Fruit fly (Drosophila melanogaster) whole organism, embryonic: Measurements from ENCODE around the gene put.
A peak's percentile ranks its signal among the peaks of the same experiment; 100 is the strongest.

Experiments used
- Ada2b ChIP-seq: fragments of 200-800 bp; sonication (Bioruptor generic); IDR thresholded peaks from 2 replicates; pipeline ENCODE4 v1.3.6; 2022; ENCODE audit warnings: missing biosample characterization, missing genetic modification characterization
- Adf1 ChIP-seq: fragments of 200-800 bp; sonication (Bioruptor generic); IDR thresholded peaks from 2 replicates; pipeline ENCODE4 v1.3.6; 2022; ENCODE audit warnings: missing biosample characterization, missing genetic modification characterization
- Atf6 ChIP-seq: fragments of 200-800 bp; sonication (Bioruptor generic); IDR thresholded peaks from 2 replicates; pipeline ENCODE4 v1.3.6; 2022; ENCODE audit warnings: missing biosample characterization, missing genetic modification characterization
- B-H2 ChIP-seq: fragments of 200-800 bp; sonication (Bioruptor generic); optimal IDR thresholded peaks from 2 replicates; lab custom pipeline; 2018; ENCODE audit warnings: missing biosample characterization, mild to moderate bottlenecking, missing genetic modification characterization
- CG10321 ChIP-seq: fragments of 200-800 bp; sonication (Bioruptor generic); IDR thresholded peaks from 2 replicates; pipeline ENCODE4 v1.3.6; 2022; ENCODE audit warnings: missing biosample characterization, missing genetic modification characterization
- CG12071 ChIP-seq: fragments of 200-800 bp; sonication (Bioruptor generic); optimal IDR thresholded peaks from 3 replicates; lab custom pipeline; 2018; ENCODE audit warnings: missing biosample characterization, mild to moderate bottlenecking, missing genetic modification characterization
- CG15479 ChIP-seq: fragments of 200-800 bp; sonication (Bioruptor generic); optimal IDR thresholded peaks from 3 replicates; lab custom pipeline; 2019; ENCODE audit warnings: missing biosample characterization, mild to moderate bottlenecking, missing genetic modification characterization, moderate library complexity
- CG15514 ChIP-seq: fragments of 200-800 bp; sonication (Bioruptor generic); optimal IDR thresholded peaks from 3 replicates; lab custom pipeline; 2017; ENCODE audit warnings: missing biosample characterization, missing genetic modification characterization, mild to moderate bottlenecking, moderate library complexity, missing genetic modification reagents
- CG15696 ChIP-seq: fragments of 200-800 bp; sonication (Bioruptor generic); optimal IDR thresholded peaks from 2 replicates; lab custom pipeline; 2019; ENCODE audit warnings: missing biosample characterization, mild to moderate bottlenecking, missing genetic modification characterization, moderate library complexity
- CG16779 ChIP-seq: fragments of 200-800 bp; sonication (Bioruptor generic); IDR thresholded peaks from 2 replicates; pipeline ENCODE4 v1.3.6; 2022; ENCODE audit warnings: missing biosample characterization, missing genetic modification characterization
- CG16813 ChIP-seq: fragments of 200-800 bp; sonication (Bioruptor generic); IDR thresholded peaks from 3 replicates; pipeline ENCODE4 v1.3.6; 2022; ENCODE audit warnings: missing biosample characterization, missing genetic modification characterization; ENCODE audit not compliant: partially characterized antibody
- CG16863 ChIP-seq: fragments of 200-800 bp; sonication (Bioruptor generic); optimal IDR thresholded peaks from 3 replicates; lab custom pipeline; 2016; ENCODE audit warnings: missing biosample characterization, missing genetic modification characterization
- CG2116 ChIP-seq: fragments of 200-800 bp; sonication (Bioruptor generic); optimal IDR thresholded peaks from 3 replicates; lab custom pipeline; 2018; ENCODE audit warnings: missing biosample characterization, mild to moderate bottlenecking, missing genetic modification characterization
- CG30431 ChIP-seq: fragments of 200-800 bp; sonication (Bioruptor generic); optimal IDR thresholded peaks from 2 replicates; lab custom pipeline; 2017; ENCODE audit warnings: missing biosample characterization, missing genetic modification characterization
- CG31441 ChIP-seq: fragments of 200-800 bp; sonication (Bioruptor generic); IDR thresholded peaks from 2 replicates; pipeline ENCODE4 v1.3.6; 2022; ENCODE audit warnings: missing biosample characterization, missing genetic modification characterization
- CG34376 ChIP-seq: fragments of 200-800 bp; sonication (Bioruptor generic); optimal IDR thresholded peaks from 2 replicates; lab custom pipeline; 2018; ENCODE audit warnings: missing biosample characterization, mild to moderate bottlenecking, missing genetic modification characterization
- CG7271 ChIP-seq: fragments of 200-800 bp; sonication (Bioruptor generic); optimal IDR thresholded peaks from 2 replicates; lab custom pipeline; 2018; ENCODE audit warnings: missing biosample characterization, mild to moderate bottlenecking, missing genetic modification characterization, moderate library complexity
- CG8478 ChIP-seq: fragments of >200 bp; optimal IDR thresholded peaks from 2 replicates; lab custom pipeline; 2018
- Chrac-16 ChIP-seq: fragments of 200-800 bp; sonication (Bioruptor generic); optimal IDR thresholded peaks from 3 replicates; lab custom pipeline; 2016; ENCODE audit warnings: missing biosample characterization, missing genetic modification characterization
- CoRest ChIP-seq: fragments of 200-800 bp; sonication (Bioruptor generic); optimal IDR thresholded peaks from 3 replicates; lab custom pipeline; 2018; ENCODE audit warnings: missing biosample characterization, mild to moderate bottlenecking, missing genetic modification characterization, moderate library complexity
- CrebB ChIP-seq: fragments of 200-800 bp; sonication (Bioruptor generic); optimal IDR thresholded peaks from 3 replicates; lab custom pipeline; 2018; ENCODE audit warnings: missing biosample characterization, mild to moderate bottlenecking, missing genetic modification characterization
- D ChIP-seq, 2 experiments: fragments of 200-800 bp in 1 of 2; fragments of >200 bp in 1 of 2; sonication (Bioruptor generic) in 1 of 2; optimal IDR thresholded peaks; 2 replicates in 1 of 2; 3 replicates in 1 of 2; lab custom pipeline; 2017; ENCODE audit warnings: mild to moderate bottlenecking in 1 of 2, missing biosample characterization in 1 of 2, missing genetic modification characterization in 1 of 2, missing genetic modification reagents in 1 of 2
- Dref ChIP-seq: fragments of 200-800 bp; sonication (Bioruptor generic); IDR thresholded peaks from 2 replicates; pipeline ENCODE4 v1.3.6; 2022; ENCODE audit warnings: missing biosample characterization, missing genetic modification characterization
- Ets65A ChIP-seq: fragments of 200-800 bp; sonication (Bioruptor generic); peaks from one replicate; lab custom pipeline; 2016; ENCODE audit warnings: missing biosample characterization, missing genetic modification characterization
- Fer2 ChIP-seq: fragments of 200-800 bp; sonication (Bioruptor generic); optimal IDR thresholded peaks from 2 replicates; lab custom pipeline; 2018; ENCODE audit warnings: missing biosample characterization, mild to moderate bottlenecking, missing genetic modification characterization, moderate library complexity
- HLH54F ChIP-seq: fragments of 200-800 bp; sonication (Bioruptor generic); optimal IDR thresholded peaks from 3 replicates; lab custom pipeline; 2016; ENCODE audit warnings: missing biosample characterization, missing genetic modification characterization
- HLHmδ ChIP-seq: fragments of 200-800 bp; sonication (Bioruptor generic); optimal IDR thresholded peaks from 2 replicates; lab custom pipeline; 2018; ENCODE audit warnings: missing biosample characterization, mild to moderate bottlenecking, missing genetic modification characterization, moderate library complexity
- HmgZ ChIP-seq: fragments of 200-800 bp; sonication (Bioruptor generic); optimal IDR thresholded peaks from 2 replicates; lab custom pipeline; 2018; ENCODE audit warnings: missing biosample characterization, mild to moderate bottlenecking, missing genetic modification characterization
- Jarid2 ChIP-seq: fragments of 200-800 bp; sonication (Bioruptor generic); optimal IDR thresholded peaks from 3 replicates; lab custom pipeline; 2017; ENCODE audit warnings: mild to moderate bottlenecking, missing biosample characterization, missing genetic modification reagents, missing genetic modification characterization
- Mrtf ChIP-seq: fragments of 200-800 bp; sonication (Bioruptor generic); IDR thresholded peaks from 3 replicates; pipeline ENCODE4 v1.3.6; 2022; ENCODE audit warnings: missing biosample characterization, missing genetic modification characterization
- NK7.1 ChIP-seq: fragments of 200-800 bp; sonication (Bioruptor generic); optimal IDR thresholded peaks from 3 replicates; lab custom pipeline; 2016; ENCODE audit warnings: missing biosample characterization, missing genetic modification characterization
- Nf-YC ChIP-seq: fragments of 200-800 bp; optimal IDR thresholded peaks from 3 replicates; lab custom pipeline; 2019; ENCODE audit warnings: missing biosample characterization, mild to moderate bottlenecking, missing genetic modification characterization, moderate library complexity
- ara ChIP-seq: fragments of 200-800 bp; sonication (Bioruptor generic); IDR thresholded peaks from 2 replicates; pipeline ENCODE4 v1.3.6; 2022; ENCODE audit warnings: missing biosample characterization, missing genetic modification characterization
- az2 ChIP-seq: fragments of 200-800 bp; sonication (Bioruptor generic); optimal IDR thresholded peaks from 3 replicates; lab custom pipeline; 2016; ENCODE audit warnings: missing biosample characterization, missing genetic modification characterization
- bcd ChIP-seq: fragments of 200-800 bp; sonication (Bioruptor generic); optimal IDR thresholded peaks from 2 replicates; lab custom pipeline; 2017; ENCODE audit warnings: missing biosample characterization, mild to moderate bottlenecking, missing genetic modification characterization
- dimm ChIP-seq: fragments of 200-800 bp; sonication (Bioruptor generic); IDR thresholded peaks from 2 replicates; pipeline ENCODE4 v1.3.6; 2022; ENCODE audit warnings: missing biosample characterization, missing genetic modification characterization
- esg ChIP-seq: fragments of 200-800 bp; sonication (Bioruptor generic); conservative IDR thresholded peaks from 2 replicates; pipeline ENCODE4 v1.3.6; 2022; ENCODE audit warnings: missing biosample characterization, missing genetic modification characterization
- ken ChIP-seq: fragments of 200-800 bp; sonication (Bioruptor generic); IDR thresholded peaks from 3 replicates; pipeline ENCODE4 v1.3.6; 2022; ENCODE audit warnings: missing biosample characterization, missing genetic modification characterization
- knrl ChIP-seq: fragments of 200-800 bp; sonication (Bioruptor generic); IDR thresholded peaks from 3 replicates; pipeline ENCODE4 v1.3.6; 2022; ENCODE audit warnings: missing biosample characterization, missing genetic modification characterization; ENCODE audit not compliant: partially characterized antibody
- lbe ChIP-seq: fragments of 200-800 bp; sonication (Bioruptor generic); optimal IDR thresholded peaks from 2 replicates; lab custom pipeline; 2016; ENCODE audit warnings: missing biosample characterization, mild to moderate bottlenecking, missing genetic modification characterization
- nerfin-1 ChIP-seq: fragments of 200-800 bp; sonication (Bioruptor generic); optimal IDR thresholded peaks from 3 replicates; lab custom pipeline; 2019; ENCODE audit warnings: missing biosample characterization, mild to moderate bottlenecking, missing genetic modification characterization, moderate library complexity
- peb ChIP-seq: fragments of 200-800 bp; sonication (Bioruptor generic); IDR thresholded peaks from 2 replicates; pipeline ENCODE4 v1.3.6; 2022; ENCODE audit warnings: missing biosample characterization, missing genetic modification characterization
- scrt ChIP-seq: fragments of 200-800 bp; sonication (Bioruptor generic); optimal IDR thresholded peaks from 2 replicates; lab custom pipeline; 2018; ENCODE audit warnings: missing biosample characterization, mild to moderate bottlenecking, missing genetic modification characterization, moderate library complexity
- sens ChIP-seq: fragments of 200-800 bp; sonication (Bioruptor generic); peaks from one replicate; lab custom pipeline; 2016; ENCODE audit warnings: missing biosample characterization, missing genetic modification characterization
- shn ChIP-seq: fragments of 200-800 bp; sonication (Bioruptor generic); optimal IDR thresholded peaks from 3 replicates; lab custom pipeline; 2016; ENCODE audit warnings: missing biosample characterization, missing genetic modification characterization
- sim ChIP-seq: fragments of 200-800 bp; sonication (Bioruptor generic); IDR thresholded peaks from 2 replicates; pipeline ENCODE4 v1.3.6; 2022; ENCODE audit warnings: missing biosample characterization, missing genetic modification characterization
- slp2 ChIP-seq: fragments of 200-800 bp; sonication (Bioruptor generic); optimal IDR thresholded peaks from 2 replicates; lab custom pipeline; 2016; ENCODE audit warnings: missing biosample characterization, missing genetic modification characterization
- stwl ChIP-seq: fragments of 200-800 bp; sonication (Bioruptor generic); optimal IDR thresholded peaks from 3 replicates; lab custom pipeline; 2018; ENCODE audit warnings: missing biosample characterization, mild to moderate bottlenecking, missing genetic modification characterization, moderate library complexity
- wor ChIP-seq: fragments of 200-800 bp; sonication (Bioruptor generic); IDR thresholded peaks from 2 replicates; pipeline ENCODE4 v1.3.6; 2022; ENCODE audit warnings: missing biosample characterization, missing genetic modification characterization

put gene

dm6 chr3R:14608892-14609692, 16.4 kb downstream of the put start, which contains the start of gene CG14853 (continued):
- TF ChIP-seq dimm (GFP tag; lab: Robert Waterston, UW): peak; percentile 17; the same call in 1 of the 2 replicates
- peak; percentile 79 for TF ChIP-seq Ets65A
- no peak for TF ChIP-seq lbe (GFP tag; lab: Kevin White, UChicago)
- peak; percentile 23 for TF ChIP-seq Jarid2 (GFP tag; lab: Kevin White, UChicago)
- peak; percentile 86 for TF ChIP-seq sens (GFP tag; lab: Kevin White, UChicago)
- TF ChIP-seq ara (GFP tag; lab: Robert Waterston, UW): peak; percentile 49; the same call in 1 of the 2 replicates
- TF ChIP-seq HLH54F (GFP tag; lab: Kevin White, UChicago): no peak
- peak; percentile 56 for TF ChIP-seq CG30431 (GFP tag; lab: Kevin White, UChicago)
- TF ChIP-seq CG12071: peak; percentile 88
- peak; percentile 10 for TF ChIP-seq B-H2 (GFP tag; lab: Kevin White, UChicago)
- TF ChIP-seq nerfin-1 (tag; lab: Kevin White, UChicago): peak; percentile 65
- TF ChIP-seq CG15479: peak; percentile 1
- TF ChIP-seq CG10321 (GFP tag; lab: Robert Waterston, UW): no peak
- TF ChIP-seq CG8478 (lab: Kevin White, UChicago): no peak
- peak; percentile 42; the same call in 1 of the 2 replicates for TF ChIP-seq Adf1 (GFP tag; lab: Robert Waterston, UW)
- no peak for TF ChIP-seq stwl (tag; lab: Kevin White, UChicago)
- TF ChIP-seq Chrac-16: peak; percentile 69
- TF ChIP-seq ken (GFP tag; lab: Robert Waterston, UW): peak; percentile 38; the same call in 1 of the 3 replicates
- peak; percentile 83 for TF ChIP-seq esg (GFP tag; lab: Robert Waterston, UW)
- no peak; the same call in 1 of the 2 replicates for TF ChIP-seq peb
- TF ChIP-seq CrebB (tag; lab: Kevin White, UChicago): peak; percentile 14
- peak; percentile 43 for TF ChIP-seq scrt (GFP tag; lab: Kevin White, UChicago)
- peak; percentile 94 for TF ChIP-seq CoRest
- TF ChIP-seq bcd: peak; percentile 58
- peak; percentile 72 for TF ChIP-seq Nf-YC
- peak; percentile 74 for TF ChIP-seq CG34376 (GFP tag; lab: Kevin White, UChicago)
- TF ChIP-seq HLHmδ: peak; percentile 81
- peak; percentile 7 for TF ChIP-seq CG16863 (GFP tag; lab: Kevin White, UChicago)
- TF ChIP-seq Fer2 (tag; lab: Kevin White, UChicago): peak; percentile 25
- TF ChIP-seq CG7271 (tag; lab: Kevin White, UChicago): peak; percentile 48
- peak; percentile 81 for TF ChIP-seq wor (GFP tag; lab: Robert Waterston, UW)
- peak; percentile 88 for TF ChIP-seq Atf6 (GFP tag; lab: Robert Waterston, UW)
- no peak for TF ChIP-seq slp2
- TF ChIP-seq sim (GFP tag; lab: Robert Waterston, UW): peak; percentile 4; the same call in 1 of the 2 replicates
- TF ChIP-seq NK7.1 (GFP tag; lab: Kevin White, UChicago): peak; percentile 3
- no peak for TF ChIP-seq CG16779 (GFP tag; lab: Robert Waterston, UW)
- TF ChIP-seq CG16813 (GFP tag; lab: Robert Waterston, UW): no peak
- TF ChIP-seq CG15514 (GFP tag; lab: Kevin White, UChicago): peak; percentile 64
- no peak for TF ChIP-seq D (optimal IDR thresholded peaks at IDR 0.05; lab: Kevin White, UChicago)
- peak; percentile 52 for TF ChIP-seq D (GFP tag; optimal IDR thresholded peaks at IDR 0.05; lab: Kevin White, UChicago)
- TF ChIP-seq CG2116 (GFP tag; lab: Kevin White, UChicago): peak; percentile 53
- TF ChIP-seq CG31441 (GFP tag; lab: Robert Waterston, UW): peak; percentile 89
- peak; percentile 89 for TF ChIP-seq az2 (GFP tag; lab: Kevin White, UChicago)
- TF ChIP-seq CG15696 (tag; lab: Kevin White, UChicago): no peak
- TF ChIP-seq Ada2b: peak; percentile 53; the same call in 1 of the 2 replicates
- no peak for TF ChIP-seq knrl (GFP tag; lab: Robert Waterston, UW)
- peak; percentile 75 for TF ChIP-seq Mrtf (GFP tag; lab: Robert Waterston, UW)
- TF ChIP-seq shn (GFP tag; lab: Kevin White, UChicago): peak; percentile 9
- TF ChIP-seq HmgZ (tag; lab: Kevin White, UChicago): peak; percentile 71
- no peak for TF ChIP-seq Dref
